Fruit fly (Drosophila melanogaster) whole organism, embryonic: ENCODE results near the gene raw.
A peak's percentile ranks its signal among the peaks of the same experiment; 100 is the strongest.

Experiments
- CG10979 ChIP-seq: fragments of 200-800 bp; sonication (Bioruptor generic); optimal IDR thresholded peaks from 2 replicates; lab custom pipeline; 2018; ENCODE audit warnings: missing biosample characterization, mild to moderate bottlenecking, missing genetic modification characterization, moderate library complexity
- CG11504 ChIP-seq: fragments of 200-800 bp; sonication (Bioruptor generic); optimal IDR thresholded peaks from 3 replicates; lab custom pipeline; 2019; ENCODE audit warnings: missing biosample characterization, mild to moderate bottlenecking, missing genetic modification characterization, moderate library complexity
- CG11723 ChIP-seq: fragments of 200-800 bp; sonication (Bioruptor generic); optimal IDR thresholded peaks from 2 replicates; lab custom pipeline; 2017; ENCODE audit warnings: missing biosample characterization, mild to moderate bottlenecking, missing genetic modification characterization
- CG12071 ChIP-seq: fragments of 200-800 bp; sonication (Bioruptor generic); optimal IDR thresholded peaks from 3 replicates; lab custom pipeline; 2018; ENCODE audit warnings: missing biosample characterization, mild to moderate bottlenecking, missing genetic modification characterization
- CG12155 ChIP-seq: fragments of 200-800 bp; sonication (Bioruptor generic); optimal IDR thresholded peaks from 3 replicates; lab custom pipeline; 2016; ENCODE audit warnings: missing biosample characterization, missing genetic modification characterization
- CG1233 ChIP-seq: fragments of 200-800 bp; sonication (Bioruptor generic); optimal IDR thresholded peaks from 4 replicates; lab custom pipeline; 2018; ENCODE audit warnings: missing biosample characterization, mild to moderate bottlenecking, missing genetic modification characterization
- CG13424 ChIP-seq: fragments of 200-800 bp; sonication (Bioruptor generic); optimal IDR thresholded peaks from 2 replicates; lab custom pipeline; 2019; ENCODE audit warnings: missing biosample characterization, mild to moderate bottlenecking, missing genetic modification characterization, moderate library complexity
- CG14965 ChIP-seq: fragments of 200-800 bp; sonication (Bioruptor generic); optimal IDR thresholded peaks from 2 replicates; lab custom pipeline; 2016; ENCODE audit warnings: missing biosample characterization, missing genetic modification characterization, borderline replicate concordance
- CG15601 ChIP-seq: fragments of 200-800 bp; sonication (Bioruptor generic); optimal IDR thresholded peaks from 3 replicates; lab custom pipeline; 2019; ENCODE audit warnings: missing biosample characterization, mild to moderate bottlenecking, missing genetic modification characterization, moderate library complexity
- CG16813 ChIP-seq: fragments of 200-800 bp; sonication (Bioruptor generic); IDR thresholded peaks from 3 replicates; pipeline ENCODE4 v1.3.6; 2022; ENCODE audit warnings: missing biosample characterization, missing genetic modification characterization; ENCODE audit not compliant: partially characterized antibody
- CG17361 ChIP-seq: fragments of 200-800 bp; sonication (Bioruptor generic); IDR thresholded peaks from 3 replicates; pipeline ENCODE4 v1.3.6; 2022; ENCODE audit warnings: missing biosample characterization, missing genetic modification characterization
- CG17385 ChIP-seq: fragments of 200-800 bp; sonication (Bioruptor generic); optimal IDR thresholded peaks from 3 replicates; lab custom pipeline; 2018; ENCODE audit warnings: missing biosample characterization, mild to moderate bottlenecking, missing genetic modification characterization
- CG17829 ChIP-seq: fragments of 200-800 bp; optimal IDR thresholded peaks from 2 replicates; lab custom pipeline; 2019; ENCODE audit warnings: missing biosample characterization, mild to moderate bottlenecking, missing genetic modification characterization, moderate library complexity
- CG18476 ChIP-seq: fragments of 200-800 bp; sonication (Bioruptor generic); optimal IDR thresholded peaks from 2 replicates; lab custom pipeline; 2016; ENCODE audit warnings: missing biosample characterization, mild to moderate bottlenecking, missing genetic modification characterization
- CG18764 ChIP-seq: fragments of 200-800 bp; sonication (Bioruptor generic); optimal IDR thresholded peaks from 3 replicates; lab custom pipeline; 2016; ENCODE audit warnings: missing biosample characterization, missing genetic modification characterization
- CG2120 ChIP-seq: fragments of 200-800 bp; sonication (Bioruptor generic); optimal IDR thresholded peaks from 3 replicates; lab custom pipeline; 2016; ENCODE audit warnings: missing biosample characterization, missing genetic modification characterization
- CG2202 ChIP-seq: fragments of 200-800 bp; sonication (Bioruptor generic); optimal IDR thresholded peaks from 2 replicates; lab custom pipeline; 2018; ENCODE audit warnings: missing biosample characterization, mild to moderate bottlenecking, missing genetic modification characterization
- CG2889 ChIP-seq: fragments of 200-800 bp; sonication (Bioruptor generic); IDR thresholded peaks from 3 replicates; pipeline ENCODE4 v1.3.6; 2022; ENCODE audit warnings: missing biosample characterization, missing genetic modification characterization
- CG32532 ChIP-seq: fragments of 200-800 bp; sonication (Bioruptor generic); IDR thresholded peaks from 2 replicates; pipeline ENCODE4 v1.3.6; 2022; ENCODE audit warnings: missing biosample characterization, missing genetic modification characterization
- CG5953 ChIP-seq: fragments of 200-800 bp; sonication (Bioruptor generic); IDR thresholded peaks from 2 replicates; pipeline ENCODE4 v1.3.6; 2022; ENCODE audit warnings: missing biosample characterization, missing genetic modification characterization
- CG7556 ChIP-seq: fragments of 200-800 bp; sonication (Bioruptor generic); optimal IDR thresholded peaks from 2 replicates; lab custom pipeline; 2017; ENCODE audit warnings: missing biosample characterization, mild to moderate bottlenecking, missing genetic modification characterization
- CG9215 ChIP-seq: fragments of 200-800 bp; sonication (Bioruptor generic); IDR thresholded peaks from 2 replicates; pipeline ENCODE4 v1.3.6; 2022; ENCODE audit warnings: missing biosample characterization, missing genetic modification characterization
- CG9437 ChIP-seq: fragments of 200-800 bp; sonication (Bioruptor generic); optimal IDR thresholded peaks from 2 replicates; lab custom pipeline; 2018; ENCODE audit warnings: missing biosample characterization, mild to moderate bottlenecking, missing genetic modification characterization
- Ets97D ChIP-seq: fragments of 200-800 bp; sonication (Bioruptor generic); optimal IDR thresholded peaks from 3 replicates; lab custom pipeline; 2016; ENCODE audit warnings: missing biosample characterization, missing genetic modification characterization
- Gsc ChIP-seq: fragments of 200-800 bp; sonication (Bioruptor generic); IDR thresholded peaks from 2 replicates; pipeline ENCODE4 v1.3.6; 2022; ENCODE audit warnings: missing biosample characterization, missing genetic modification characterization
- Hand ChIP-seq: fragments of 200-800 bp; sonication (Bioruptor generic); optimal IDR thresholded peaks from 2 replicates; lab custom pipeline; 2017; ENCODE audit warnings: mild to moderate bottlenecking, missing biosample characterization, missing genetic modification reagents, missing genetic modification characterization
- Hmr ChIP-seq: fragments of 200-800 bp; sonication (Bioruptor generic); optimal IDR thresholded peaks from 3 replicates; lab custom pipeline; 2017; ENCODE audit warnings: mild to moderate bottlenecking, missing biosample characterization, missing genetic modification reagents, missing genetic modification characterization
- Lhr ChIP-seq: fragments of 200-800 bp; sonication (Bioruptor generic); optimal IDR thresholded peaks from 3 replicates; lab custom pipeline; 2017; ENCODE audit warnings: mild to moderate bottlenecking, missing biosample characterization, missing genetic modification reagents, missing genetic modification characterization
- Lpt ChIP-seq: fragments of >200 bp; optimal IDR thresholded peaks from 2 replicates; lab custom pipeline; 2018; ENCODE audit warnings: missing biosample characterization, missing genetic modification characterization
- Med ChIP-seq: fragments of 200-800 bp; sonication (Bioruptor generic); peaks from one replicate; lab custom pipeline; 2016; ENCODE audit warnings: missing biosample characterization, missing genetic modification characterization, mild to moderate bottlenecking, inconsistent platforms, moderate library complexity
- Neu2 ChIP-seq: fragments of 200-800 bp; sonication (Bioruptor generic); optimal IDR thresholded peaks from 3 replicates; lab custom pipeline; 2016; ENCODE audit warnings: missing biosample characterization, missing genetic modification characterization, borderline replicate concordance
- Nf-YB ChIP-seq: fragments of 200-800 bp; sonication (Bioruptor generic); optimal IDR thresholded peaks from 3 replicates; lab custom pipeline; 2019; ENCODE audit warnings: missing biosample characterization, mild to moderate bottlenecking, missing genetic modification characterization, moderate library complexity
- Nf-YC ChIP-seq: fragments of 200-800 bp; optimal IDR thresholded peaks from 3 replicates; lab custom pipeline; 2019; ENCODE audit warnings: missing biosample characterization, mild to moderate bottlenecking, missing genetic modification characterization, moderate library complexity
- Side ChIP-seq: fragments of 200-800 bp; sonication (Bioruptor generic); optimal IDR thresholded peaks from 2 replicates; lab custom pipeline; 2016; ENCODE audit warnings: missing biosample characterization, missing genetic modification characterization
- Sox102F ChIP-seq: fragments of 200-800 bp; sonication (Bioruptor generic); optimal IDR thresholded peaks from 2 replicates; lab custom pipeline; 2018; ENCODE audit warnings: missing biosample characterization, mild to moderate bottlenecking, missing genetic modification characterization, moderate library complexity
- Sry-δ ChIP-seq: fragments of 200-800 bp; sonication (Bioruptor generic); optimal IDR thresholded peaks from 2 replicates; lab custom pipeline; 2016; ENCODE audit warnings: missing biosample characterization, missing genetic modification characterization
- Xbp1 ChIP-seq: fragments of 200-800 bp; sonication (Bioruptor generic); optimal IDR thresholded peaks from 3 replicates; lab custom pipeline; 2016; ENCODE audit warnings: missing biosample characterization, mild to moderate bottlenecking, missing genetic modification characterization
- dimm ChIP-seq: fragments of 200-800 bp; sonication (Bioruptor generic); IDR thresholded peaks from 2 replicates; pipeline ENCODE4 v1.3.6; 2022; ENCODE audit warnings: missing biosample characterization, missing genetic modification characterization
- dmrt11E ChIP-seq: fragments of 200-800 bp; sonication (Bioruptor generic); optimal IDR thresholded peaks from 3 replicates; lab custom pipeline; 2018; ENCODE audit warnings: missing biosample characterization, mild to moderate bottlenecking, missing genetic modification characterization, moderate library complexity
- emc ChIP-seq: fragments of 200-800 bp; sonication (Bioruptor generic); optimal IDR thresholded peaks from 2 replicates; lab custom pipeline; 2016; ENCODE audit warnings: missing biosample characterization, missing genetic modification characterization
- fd102C ChIP-seq: fragments of 200-800 bp; sonication (Bioruptor generic); optimal IDR thresholded peaks from 2 replicates; lab custom pipeline; 2018; ENCODE audit warnings: missing biosample characterization, mild to moderate bottlenecking, missing genetic modification characterization, moderate library complexity
- gem ChIP-seq: fragments of 200-800 bp; sonication (Bioruptor generic); optimal IDR thresholded peaks from 2 replicates; lab custom pipeline; 2019; ENCODE audit warnings: missing biosample characterization, mild to moderate bottlenecking, missing genetic modification characterization, moderate library complexity
- ind ChIP-seq: fragments of 200-800 bp; sonication (Bioruptor generic); optimal IDR thresholded peaks from 3 replicates; lab custom pipeline; 2016; ENCODE audit warnings: missing biosample characterization, missing genetic modification characterization
- klu ChIP-seq: fragments of 200-800 bp; sonication (Bioruptor generic); IDR thresholded peaks from 2 replicates; pipeline ENCODE4 v1.3.6; 2022; ENCODE audit warnings: missing biosample characterization, missing genetic modification characterization
- lilli ChIP-seq: fragments of 200-800 bp; sonication (Bioruptor generic); optimal IDR thresholded peaks from 3 replicates; lab custom pipeline; 2016; ENCODE audit warnings: missing biosample characterization, missing genetic modification characterization
- mam ChIP-seq: fragments of 200-800 bp; sonication (Bioruptor generic); optimal IDR thresholded peaks from 3 replicates; lab custom pipeline; 2016; ENCODE audit warnings: missing biosample characterization, missing genetic modification characterization
- ranshi ChIP-seq: fragments of 200-800 bp; sonication (Bioruptor generic); IDR thresholded peaks from 2 replicates; pipeline ENCODE4 v1.3.6; 2022; ENCODE audit warnings: missing biosample characterization, missing genetic modification characterization
- tgo ChIP-seq: fragments of 200-800 bp; sonication (Bioruptor generic); IDR thresholded peaks from 3 replicates; pipeline ENCODE4 v1.3.6; 2022; ENCODE audit warnings: missing biosample characterization, missing genetic modification characterization
- unpg ChIP-seq: fragments of 200-800 bp; sonication (Bioruptor generic); optimal IDR thresholded peaks from 3 replicates; lab custom pipeline; 2018; ENCODE audit warnings: missing biosample characterization, mild to moderate bottlenecking, missing genetic modification characterization, moderate library complexity
- wor ChIP-seq: fragments of 200-800 bp; sonication (Bioruptor generic); IDR thresholded peaks from 2 replicates; pipeline ENCODE4 v1.3.6; 2022; ENCODE audit warnings: missing biosample characterization, missing genetic modification characterization
- zfh2 ChIP-seq: fragments of 200-800 bp; sonication (Bioruptor generic); optimal IDR thresholded peaks from 2 replicates; lab custom pipeline; 2016; ENCODE audit warnings: missing biosample characterization, missing genetic modification characterization

Gene raw

dm6 chr2L:8746350-8746759 is 5.9 kb upstream of the raw start (continued):
- TF ChIP-seq CG2120 (GFP tag; lab: Kevin White, UChicago) (no peak), Xbp1 (peak; percentile 22), CG10979 (tag; lab: Kevin White, UChicago) (peak; percentile 74), CG9215 (GFP tag; lab: Robert Waterston, UW) (0 out of 2 replicates have a peak, but pooled peaks have one; percentile 6), CG9437 (GFP tag; lab: Kevin White, UChicago) (no peak), Hmr (GFP tag; lab: Kevin White, UChicago) (peak; percentile 35), mam (no peak), CG17361 (GFP tag; lab: Robert Waterston, UW) (0 out of 3 replicates have a peak, but pooled peaks have one; percentile 44), ind (GFP tag; lab: Kevin White, UChicago) (no peak), CG14965 (GFP tag; lab: Kevin White, UChicago) (no peak), CG13424 (tag; lab: Kevin White, UChicago) (peak; percentile 62), CG15601 (tag; lab: Kevin White, UChicago) (peak; percentile 64), CG7556 (GFP tag; lab: Kevin White, UChicago) (peak; percentile 63), Lpt (GFP tag; lab: Kevin White, UChicago) (no peak), dmrt11E (tag; lab: Kevin White, UChicago) (peak; percentile 61), Sry-δ (no peak), CG18476 (GFP tag; lab: Kevin White, UChicago) (peak; percentile 29), Ets97D (GFP tag; lab: Kevin White, UChicago) (no peak), Side (GFP tag; lab: Kevin White, UChicago) (no peak), Gsc (no peak), wor (GFP tag; lab: Robert Waterston, UW) (0 out of 2 replicates have a peak, but pooled peaks have one; percentile 22), gem (peak; percentile 74), CG18764 (no peak), CG16813 (no peak), CG17829 (tag; lab: Kevin White, UChicago) (peak; percentile 34), klu (GFP tag; lab: Robert Waterston, UW) (no peak), Med (GFP tag; lab: Kevin White, UChicago) (no peak), CG2889 (no peak), zfh2 (GFP tag; lab: Kevin White, UChicago) (no peak), CG11723 (GFP tag; lab: Kevin White, UChicago) (no peak), Nf-YC (peak; percentile 50), ranshi (GFP tag; lab: Robert Waterston, UW) (peak; percentile 49; the same call in 1 of the 2 replicates), lilli (GFP tag; lab: Kevin White, UChicago) (no peak), CG11504 (tag; lab: Kevin White, UChicago) (peak; percentile 70), Hand (no peak), CG12071 (GFP tag; lab: Kevin White, UChicago) (no peak), fd102C (GFP tag; lab: Kevin White, UChicago) (no peak), CG32532 (GFP tag; lab: Robert Waterston, UW) (0 out of 2 replicates have a peak, but pooled peaks have one; percentile 28), Neu2 (GFP tag; lab: Kevin White, UChicago) (no peak), CG12155 (GFP tag; lab: Kevin White, UChicago) (no peak), CG5953 (GFP tag; lab: Robert Waterston, UW) (no peak), unpg (GFP tag; lab: Kevin White, UChicago) (peak; percentile 61), emc (GFP tag; lab: Kevin White, UChicago) (no peak), Sox102F (GFP tag; lab: Kevin White, UChicago) (peak; percentile 37), tgo (peak; percentile 43; the same call in 1 of the 3 replicates), Nf-YB (GFP tag; lab: Kevin White, UChicago) (peak; percentile 10), CG1233 (GFP tag; lab: Kevin White, UChicago) (no peak), CG2202 (peak; percentile 18), Lhr (GFP tag; lab: Kevin White, UChicago) (no peak), CG17385 (GFP tag; lab: Kevin White, UChicago) (peak; percentile 14), dimm (GFP tag; lab: Robert Waterston, UW) (no peak)
